Worm (Caenorhabditis elegans): ENCODE data around the gene C27B7.7.

Gene C27B7.7

DNA sequence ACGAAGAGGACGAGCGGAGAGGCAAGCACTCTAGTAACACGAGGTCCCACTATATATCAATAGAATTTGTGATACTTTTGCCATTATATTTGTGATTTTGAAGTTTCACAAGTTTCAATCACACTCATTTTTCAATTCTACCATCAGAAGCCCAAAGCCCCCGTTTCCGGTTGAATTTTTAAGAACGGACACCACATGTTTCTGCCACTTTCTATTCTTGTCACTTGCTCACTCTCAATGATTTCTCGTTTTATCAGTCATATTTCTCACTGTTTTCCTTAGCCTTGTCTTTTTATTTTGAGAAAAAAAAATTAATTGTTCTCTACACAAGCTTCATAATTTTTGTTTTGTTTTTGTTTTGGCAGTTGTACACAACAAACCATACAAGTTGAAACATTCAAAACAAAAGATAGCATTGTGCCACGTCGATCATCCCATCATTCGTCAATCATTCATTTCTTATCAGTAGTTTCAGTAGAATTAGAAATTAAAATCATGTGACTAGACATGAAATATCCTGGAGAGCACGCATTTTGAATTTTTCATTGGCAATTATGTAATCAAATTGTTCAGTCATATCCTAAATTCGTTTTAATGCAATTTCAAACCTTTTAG is 45.2 kb downstream of the C27B7.7 start:
- no peak for TF ChIP-seq unc-62 (GFP tag; optimal IDR thresholded peaks at IDR 0.05)

DNA sequence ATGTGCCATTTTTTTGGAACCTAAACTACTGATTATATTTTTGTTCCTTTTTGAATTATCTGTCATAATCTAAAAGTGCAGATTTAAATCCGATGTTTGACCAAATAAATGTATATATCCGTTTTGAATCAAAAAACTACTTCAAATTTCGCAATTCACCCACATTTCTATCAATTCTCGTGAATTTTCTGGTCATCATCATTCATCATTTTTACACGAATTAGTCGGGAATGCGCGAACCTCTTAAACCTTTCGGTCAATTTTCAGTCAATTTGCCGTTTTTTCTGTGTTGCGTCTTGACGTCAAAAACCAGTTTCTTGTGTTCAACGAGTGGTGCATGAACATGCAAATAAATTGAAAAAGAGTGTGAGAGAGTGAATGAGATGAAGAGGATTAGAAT is 47.3 kb downstream of the C27B7.7 start:
- TF ChIP-seq unc-62 (GFP tag; optimal IDR thresholded peaks at IDR 0.05): no peak

DNA sequence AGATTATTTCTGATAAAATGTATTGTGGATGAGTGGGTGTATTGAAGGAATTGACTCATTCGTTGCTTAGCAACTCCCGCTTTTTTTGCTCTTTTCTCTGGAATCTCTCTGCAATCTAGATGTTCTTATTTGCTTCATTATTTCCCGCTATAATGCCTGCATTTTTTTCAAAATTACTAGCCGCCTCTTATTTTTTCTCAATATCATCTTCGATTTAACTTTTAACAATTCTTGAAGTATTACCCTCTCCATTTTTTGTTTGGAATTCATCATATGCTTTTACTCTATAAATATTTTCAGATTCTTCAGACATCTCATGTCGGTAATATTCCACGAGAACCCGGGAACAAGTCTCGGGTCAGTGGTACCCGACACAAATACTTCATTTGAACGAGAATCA is 49.3 kb downstream of the C27B7.7 start, which contains the start of gene tpra-1:
TSS of gene tpra-1 (plus strand) at position 301 of the 400 bp plus-strand sequence.
- TF ChIP-seq unc-62 (GFP tag; optimal IDR thresholded peaks at IDR 0.05): no peak
